Worm (Caenorhabditis elegans) whole organism, L1 larva: ENCODE measurements around the gene srj-21.
A peak's percentile ranks its signal among the peaks of the same experiment; 100 is the strongest.

Experiments used
- C04F5.9 ChIP-seq: sonication (generic microtip); optimal IDR thresholded peaks from 2 replicates; lab custom pipeline; 2016; ENCODE audit warnings: missing genetic modification characterization, missing compliant biosample characterization
- C34B4.2 ChIP-seq: sonication (generic microtip); optimal IDR thresholded peaks from 2 replicates; lab custom pipeline; 2017; ENCODE audit warnings: mild to moderate bottlenecking, missing genetic modification characterization, missing compliant biosample characterization
- F16B12.6 ChIP-seq: fragments of 150-350 bp; optimal IDR thresholded peaks from 2 replicates; lab custom pipeline; 2014; ENCODE audit warnings: missing biosample characterization, missing genetic modification characterization
- aha-1 ChIP-seq: fragments of 150-350 bp; optimal IDR thresholded peaks from 2 replicates; lab custom pipeline; 2014; ENCODE audit warnings: missing biosample characterization, missing genetic modification characterization
- alr-1 ChIP-seq: fragments of 200-800 bp; sonication (Bioruptor generic); optimal IDR thresholded peaks from 2 replicates; lab custom pipeline; 2018; ENCODE audit warnings: borderline replicate concordance, mild to moderate bottlenecking, missing genetic modification characterization, missing compliant biosample characterization
- ceh-63 ChIP-seq: fragments of 200-800 bp; sonication (Bioruptor generic); optimal IDR thresholded peaks from 2 replicates; lab custom pipeline; 2018; ENCODE audit warnings: mild to moderate bottlenecking, missing genetic modification characterization, missing compliant biosample characterization
- ceh-8 ChIP-seq: fragments of 200-800 bp; sonication (Bioruptor generic); optimal IDR thresholded peaks from 2 replicates; lab custom pipeline; 2018; ENCODE audit warnings: mild to moderate bottlenecking, missing genetic modification characterization, moderate library complexity, missing compliant biosample characterization
- ceh-82 ChIP-seq, 3 experiments: fragments of 150-350 bp in 1 of 3; sonication (generic microtip) in 2 of 3; optimal IDR thresholded peaks; 2 replicates each; lab custom pipeline; 2014 to 2017; ENCODE audit warnings: missing biosample characterization in 3 of 3, missing genetic modification characterization in 3 of 3
- ceh-88 ChIP-seq: fragments of 200-800 bp; sonication (Bioruptor generic); IDR thresholded peaks from 2 replicates; pipeline ENCODE4 v1.3.6; 2022; ENCODE audit warnings: missing genetic modification characterization, missing compliant biosample characterization
- dsc-1 ChIP-seq: sonication (generic microtip); optimal IDR thresholded peaks from 2 replicates; lab custom pipeline; 2016; ENCODE audit warnings: mild to moderate bottlenecking, missing genetic modification characterization, missing compliant biosample characterization
- efl-1 ChIP-seq, 4 experiments: fragments of 150-350 bp; optimal IDR thresholded peaks in 3 of 4; peaks in 1 of 4; 1 replicate in 1 of 4; 2 replicates in 3 of 4; lab custom pipeline; 2014; ENCODE audit warnings: missing biosample characterization in 2 of 4, missing genetic modification characterization in 2 of 4, missing genetic modification reagents in 2 of 4
- ets-5 ChIP-seq: fragments of 200-800 bp; sonication (Bioruptor generic); IDR thresholded peaks from 2 replicates; pipeline ENCODE4 v1.3.6; 2022; ENCODE audit warnings: missing genetic modification characterization, missing compliant biosample characterization
- fkh-4 ChIP-seq: sonication (generic microtip); optimal IDR thresholded peaks from 2 replicates; lab custom pipeline; 2016; ENCODE audit warnings: missing compliant biosample characterization, missing genetic modification characterization, borderline replicate concordance
- hlh-17 ChIP-seq: fragments of 200-800 bp; sonication (Bioruptor generic); optimal IDR thresholded peaks from 2 replicates; lab custom pipeline; 2018; ENCODE audit warnings: missing genetic modification characterization, mild to moderate bottlenecking, missing compliant biosample characterization, moderate library complexity, borderline replicate concordance
- hlh-4 ChIP-seq: sonication (generic microtip); optimal IDR thresholded peaks from 2 replicates; lab custom pipeline; 2016; ENCODE audit warnings: mild to moderate bottlenecking, missing genetic modification characterization, missing compliant biosample characterization
- jun-1 ChIP-seq: fragments of 150-350 bp; optimal IDR thresholded peaks from 2 replicates; lab custom pipeline; 2014; ENCODE audit warnings: missing biosample characterization, missing genetic modification reagents, missing genetic modification characterization
- lin-14 ChIP-seq: fragments of 200-800 bp; sonication (Bioruptor generic); optimal IDR thresholded peaks from 2 replicates; lab custom pipeline; 2018; ENCODE audit warnings: mild to moderate bottlenecking, missing genetic modification characterization, moderate library complexity, missing compliant biosample characterization
- lin-35 ChIP-seq, 2 experiments: fragments of 150-350 bp; optimal IDR thresholded peaks; 2 replicates each; lab custom pipeline; 2014; ENCODE audit warnings: missing biosample characterization in 2 of 2, missing genetic modification characterization in 2 of 2, missing genetic modification reagents in 2 of 2
- lin-39 ChIP-seq: fragments of 150-350 bp; optimal IDR thresholded peaks from 2 replicates; lab custom pipeline; 2014; ENCODE audit warnings: missing biosample characterization, missing genetic modification reagents, missing genetic modification characterization
- lir-3 ChIP-seq: sonication (generic microtip); optimal IDR thresholded peaks from 2 replicates; lab custom pipeline; 2016; ENCODE audit warnings: mild to moderate bottlenecking, missing genetic modification characterization, moderate library complexity, missing compliant biosample characterization; ENCODE audit not compliant: poor library complexity
- lsy-2 ChIP-seq, 2 experiments: fragments of 150-350 bp; optimal IDR thresholded peaks; 2 replicates each; lab custom pipeline; 2014; ENCODE audit warnings: missing biosample characterization in 2 of 2, missing genetic modification characterization in 2 of 2
- mdl-1 ChIP-seq, 2 experiments: fragments of 150-350 bp; optimal IDR thresholded peaks; 2 replicates each; lab custom pipeline; 2014 to 2017; ENCODE audit warnings: missing biosample characterization in 2 of 2, missing genetic modification characterization in 2 of 2, inconsistent platforms in 1 of 2
- nhr-20 ChIP-seq: sonication (generic microtip); optimal IDR thresholded peaks from 2 replicates; lab custom pipeline; 2016; ENCODE audit warnings: mild to moderate bottlenecking, missing genetic modification characterization, missing compliant biosample characterization
- nhr-237 ChIP-seq: fragments of 150-350 bp; optimal IDR thresholded peaks from 2 replicates; lab custom pipeline; 2014; ENCODE audit warnings: missing biosample characterization, missing genetic modification characterization
- nhr-28 ChIP-seq: fragments of 150-350 bp; optimal IDR thresholded peaks from 2 replicates; lab custom pipeline; 2014; ENCODE audit warnings: missing biosample characterization, missing genetic modification characterization
- nhr-76 ChIP-seq: sonication (generic microtip); optimal IDR thresholded peaks from 2 replicates; lab custom pipeline; 2017; ENCODE audit warnings: missing biosample characterization, missing genetic modification characterization
- nhr-77 ChIP-seq: fragments of 150-350 bp; optimal IDR thresholded peaks from 2 replicates; lab custom pipeline; 2014; ENCODE audit warnings: missing biosample characterization, missing genetic modification characterization
- pax-3 ChIP-seq: fragments of 200-800 bp; sonication (Bioruptor generic); optimal IDR thresholded peaks from 2 replicates; lab custom pipeline; 2018; ENCODE audit warnings: mild to moderate bottlenecking, missing genetic modification characterization, moderate library complexity, missing compliant biosample characterization
- pqm-1 ChIP-seq: sonication (generic microtip); optimal IDR thresholded peaks from 3 replicates; lab custom pipeline; 2017; ENCODE audit warnings: missing biosample characterization, missing genetic modification characterization
- snpc-4 ChIP-seq: fragments of 150-350 bp; optimal IDR thresholded peaks from 2 replicates; lab custom pipeline; 2014; ENCODE audit warnings: missing biosample characterization, missing genetic modification characterization
- sox-4 ChIP-seq: sonication (generic microtip); optimal IDR thresholded peaks from 2 replicates; lab custom pipeline; 2016; ENCODE audit warnings: missing genetic modification characterization, missing compliant biosample characterization
- tbx-2 ChIP-seq: sonication (generic microtip); optimal IDR thresholded peaks from 2 replicates; lab custom pipeline; 2016; ENCODE audit warnings: missing genetic modification characterization, missing compliant biosample characterization
- tlp-1 ChIP-seq: fragments of 150-350 bp; optimal IDR thresholded peaks from 2 replicates; lab custom pipeline; 2014; ENCODE audit warnings: missing biosample characterization, missing genetic modification characterization
- unc-130 ChIP-seq: fragments of 150-350 bp; optimal IDR thresholded peaks from 2 replicates; lab custom pipeline; 2017; ENCODE audit warnings: missing biosample characterization, missing genetic modification characterization, inconsistent platforms
- unc-98 ChIP-seq: fragments of 200-800 bp; sonication (Bioruptor generic); IDR thresholded peaks from 2 replicates; pipeline ENCODE4 v1.3.6; 2022; ENCODE audit warnings: missing genetic modification characterization, missing compliant biosample characterization

srj-21 gene

DNA sequence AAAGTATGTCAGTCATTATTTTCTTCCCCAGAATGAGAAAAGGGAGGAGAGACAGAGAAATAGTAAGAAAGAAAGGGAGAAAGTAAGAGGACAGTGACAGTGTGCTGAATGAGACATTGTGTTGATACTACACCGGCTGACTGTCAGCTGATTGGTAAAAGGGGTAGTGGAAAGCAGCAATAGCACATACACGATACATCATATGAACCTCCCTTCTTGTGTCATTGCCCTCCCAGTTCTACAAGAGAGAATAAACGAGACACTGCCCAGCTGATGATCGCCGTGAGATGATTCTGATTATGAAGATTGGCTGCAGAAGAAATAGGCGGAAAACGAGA, 25.3 kb upstream of the srj-21 start (continued):
- peak; percentile 72 for TF ChIP-seq sox-4 (tag; lab: Kevin White, UChicago)
- peak; percentile 49 to 89 for TF ChIP-seq lin-35 (GFP tag; optimal IDR thresholded peaks at IDR 0.05; lab: Kevin White, UChicago)

DNA sequence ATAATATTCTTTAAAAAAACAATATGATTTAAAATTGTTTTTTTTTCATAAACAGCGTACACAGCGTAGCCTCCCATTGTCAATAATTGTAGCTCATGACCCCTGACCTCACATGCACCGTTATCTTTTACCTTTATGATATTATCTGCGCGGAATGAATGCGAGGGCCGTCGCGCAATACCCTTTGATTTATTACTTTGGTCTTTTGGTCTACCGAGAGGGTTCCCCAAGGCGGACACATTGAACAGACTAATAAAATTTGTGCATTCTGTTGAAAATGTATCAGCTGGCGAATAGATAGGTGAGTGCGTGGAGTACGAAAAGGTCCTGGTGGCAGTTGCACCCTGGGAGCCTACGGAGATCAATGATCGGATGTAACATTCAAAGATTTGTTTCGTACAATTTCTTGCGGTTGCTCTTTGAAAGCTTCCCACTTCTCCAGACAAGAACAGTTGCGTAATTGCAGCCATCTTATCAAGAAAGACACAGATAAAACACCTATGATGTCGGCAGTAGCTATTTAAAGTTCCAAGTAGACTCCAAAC, 24.8 kb upstream of the srj-21 start:
- TF ChIP-seq ceh-63 (GFP tag; lab: Kevin White, UChicago), result no peak
- no peak for TF ChIP-seq ets-5 (GFP tag; lab: Robert Waterston, UW)
- no peak for TF ChIP-seq aha-1 (tag; lab: Kevin White, UChicago)
- TF ChIP-seq lir-3 (tag; lab: Kevin White, UChicago), result no peak
- TF ChIP-seq nhr-237 (tag; lab: Kevin White, UChicago), result no peak
- TF ChIP-seq unc-130 (tag; lab: Kevin White, UChicago), result no peak
- TF ChIP-seq lin-14 (GFP tag; lab: Kevin White, UChicago), result no peak
- TF ChIP-seq hlh-17 (GFP tag; lab: Kevin White, UChicago), result no peak
- TF ChIP-seq F16B12.6 (tag; lab: Kevin White, UChicago), result no peak
- TF ChIP-seq nhr-77 (tag; lab: Kevin White, UChicago), result no peak
- no peak for TF ChIP-seq C04F5.9
- no peak for TF ChIP-seq pax-3
- TF ChIP-seq ceh-8 (GFP tag; lab: Kevin White, UChicago), result no peak
- TF ChIP-seq fkh-4, result no peak
- no peak for TF ChIP-seq ceh-88
- no peak for TF ChIP-seq snpc-4 (tag; lab: Kevin White, UChicago)

DNA sequence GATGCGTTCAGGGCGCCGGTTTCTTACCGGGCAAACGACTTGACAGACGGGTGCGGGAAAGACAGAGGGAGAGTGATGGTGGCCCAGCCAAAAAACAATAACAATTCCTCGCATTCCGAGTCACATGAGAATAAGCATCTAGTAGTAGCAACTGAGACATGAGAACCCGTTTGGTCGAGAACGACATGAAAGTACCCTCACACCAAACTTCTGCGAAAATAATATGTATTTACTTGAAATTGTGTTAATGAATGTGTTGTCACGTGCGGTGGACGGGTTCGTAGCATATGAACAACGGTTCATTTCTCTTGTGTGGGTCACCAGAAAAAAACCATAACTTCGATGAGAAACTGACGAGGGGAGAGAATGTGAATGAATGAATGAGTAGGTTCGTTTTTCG, 24.3 kb upstream of the srj-21 start:
- TF ChIP-seq nhr-20 (tag; lab: Kevin White, UChicago) (peak; percentile 5), mdl-1 (tag; optimal IDR thresholded peaks at IDR 0.05; lab: Kevin White, UChicago) (peak in 1 of 2 experiments; percentile 40), lin-35 (GFP tag; optimal IDR thresholded peaks at IDR 0.05; lab: Kevin White, UChicago) (peak in 1 of 2 experiments; percentile 56), ceh-82 (tag; optimal IDR thresholded peaks at IDR 0.05; lab: Kevin White, UChicago) (no peak), efl-1 (optimal IDR thresholded peaks at IDR 0.05; lab: Kevin White, UChicago) (no peak), efl-1 (GFP tag; optimal IDR thresholded peaks at IDR 0.05 in 1 of 2; lab: Kevin White, UChicago) (peak in 1 of 2 experiments; percentile 49)

DNA sequence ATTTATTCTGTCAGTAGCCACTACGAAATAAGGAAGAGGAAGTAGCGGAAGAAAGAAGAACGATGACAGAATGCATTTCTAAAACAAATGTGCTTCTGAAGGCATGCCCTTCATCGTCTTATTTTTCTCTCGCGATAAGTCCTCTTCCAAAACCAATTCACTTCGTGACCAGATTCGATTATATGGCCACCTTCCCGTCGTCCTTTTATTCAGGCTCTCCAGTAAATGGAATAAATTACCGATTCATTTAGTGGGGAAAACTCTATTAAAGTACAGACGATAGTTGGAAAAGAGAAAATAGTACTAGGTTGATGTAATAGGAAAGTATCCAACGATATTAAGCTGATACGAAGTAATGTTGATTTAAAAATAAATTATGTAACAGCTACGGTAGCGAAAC, 23.8 kb upstream of the srj-21 start:
- TF ChIP-seq lin-14 (GFP tag; lab: Kevin White, UChicago) (peak; percentile 63), unc-98 (no peak), fkh-4 (no peak), C34B4.2 (tag; lab: Kevin White, UChicago) (no peak), dsc-1 (tag; lab: Kevin White, UChicago) (no peak), nhr-76 (tag; lab: Kevin White, UChicago) (no peak), nhr-28 (tag; lab: Kevin White, UChicago) (no peak), sox-4 (tag; lab: Kevin White, UChicago) (no peak), alr-1 (tag; lab: Kevin White, UChicago) (no peak), tbx-2 (peak; percentile 33), jun-1 (no peak), nhr-77 (tag; lab: Kevin White, UChicago) (no peak), hlh-4 (no peak), tlp-1 (tag; lab: Kevin White, UChicago) (no peak), lsy-2 (tag; optimal IDR thresholded peaks at IDR 0.05; lab: Kevin White, UChicago) (peak in 1 of 2 experiments; percentile 1), pqm-1 (no peak), lin-39 (tag; lab: Kevin White, UChicago) (no peak), lin-35 (GFP tag; optimal IDR thresholded peaks at IDR 0.05; lab: Kevin White, UChicago) (no peak)
